Worm (Caenorhabditis elegans) whole organism, L1 larva: Measurements from ENCODE around the gene C09B8.3.

Experiments used
- alr-1 ChIP-seq: fragments of 200-800 bp; sonication (Bioruptor generic); optimal IDR thresholded peaks from 2 replicates; lab custom pipeline; 2018; ENCODE audit warnings: borderline replicate concordance, mild to moderate bottlenecking, missing genetic modification characterization, missing compliant biosample characterization
- ama-1 ChIP-seq: fragments of 150-350 bp; optimal IDR thresholded peaks from 2 replicates; lab custom pipeline; 2014
- ceh-63 ChIP-seq: fragments of 200-800 bp; sonication (Bioruptor generic); optimal IDR thresholded peaks from 2 replicates; lab custom pipeline; 2018; ENCODE audit warnings: mild to moderate bottlenecking, missing genetic modification characterization, missing compliant biosample characterization
- snpc-4 ChIP-seq: fragments of 150-350 bp; optimal IDR thresholded peaks from 2 replicates; lab custom pipeline; 2014; ENCODE audit warnings: missing biosample characterization, missing genetic modification characterization

DNA sequence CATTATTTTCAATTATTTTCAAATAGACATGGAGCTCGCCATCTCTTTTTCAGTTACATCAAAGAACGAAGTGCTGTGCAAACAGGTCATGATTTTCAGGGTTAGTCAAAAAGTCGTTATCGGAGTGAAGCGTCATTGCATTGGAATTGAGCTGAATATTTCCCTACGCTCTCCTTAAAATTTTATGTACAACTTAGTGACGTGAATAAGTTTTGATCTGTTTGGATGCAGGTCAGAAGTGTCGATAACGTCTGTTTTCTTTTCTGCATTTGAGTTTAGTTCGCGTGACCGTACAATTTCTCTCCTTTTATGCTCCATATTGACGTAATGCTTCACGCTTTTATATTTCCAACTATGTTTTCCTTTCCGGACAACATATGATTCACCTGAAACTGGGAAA lies 14.5 kb upstream of the C09B8.3 start:
- TF ChIP-seq ama-1 (no peak), ceh-63 (GFP tag; lab: Kevin White, UChicago) (no peak), snpc-4 (tag; lab: Kevin White, UChicago) (no peak), alr-1 (tag; lab: Kevin White, UChicago) (no peak)
